Worm (Caenorhabditis elegans): ENCODE results near the gene smgl-2.

DNA sequence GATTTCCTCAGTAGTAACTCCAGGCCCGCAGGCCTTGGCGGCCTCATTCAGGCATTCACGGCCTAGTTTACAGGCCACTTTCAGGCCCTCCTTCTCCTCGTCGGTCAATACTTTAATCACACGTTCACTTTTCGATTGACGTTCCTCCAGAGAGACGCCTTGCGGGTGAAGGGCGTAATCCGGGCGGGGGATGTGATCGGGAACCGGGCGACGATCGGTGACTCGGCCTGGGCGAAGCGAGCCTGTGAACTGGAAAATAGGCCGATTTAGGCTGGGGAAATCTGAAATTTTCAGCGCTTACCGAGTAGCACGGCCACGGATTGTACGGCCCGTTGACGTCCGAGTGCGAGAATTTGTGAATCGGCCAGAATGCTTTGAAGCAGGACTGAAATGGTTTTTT lies 39.7 kb upstream of the smgl-2 start:
- no peak for TF ChIP-seq him-1 (tag; optimal IDR thresholded peaks at IDR 0.05)
- TF ChIP-seq dao-5 (tag; optimal IDR thresholded peaks at IDR 0.05): no peak

Data from whole organism, L4/young adult.